Worm (Caenorhabditis elegans) whole organism, young adult: ENCODE data around the gene scl-21.
A peak's percentile ranks its signal among the peaks of the same experiment; 100 is the strongest.

ENCODE experiments used
- C06A6.2 ChIP-seq: fragments of 200-800 bp; sonication (Bioruptor generic); conservative IDR thresholded peaks from 2 replicates; pipeline ENCODE4 v1.3.6; 2022; ENCODE audit warnings: missing genetic modification characterization, missing compliant biosample characterization
- F10E7.11 ChIP-seq: sonication (generic microtip); optimal IDR thresholded peaks from 2 replicates; lab custom pipeline; 2017; ENCODE audit warnings: mild to moderate bottlenecking, missing genetic modification characterization, moderate library complexity, missing compliant biosample characterization
- F52B5.7 ChIP-seq: sonication (generic microtip); optimal IDR thresholded peaks from 2 replicates; lab custom pipeline; 2016; ENCODE audit warnings: mild to moderate bottlenecking, missing genetic modification characterization, missing compliant biosample characterization
- F55B11.4 ChIP-seq: sonication (generic microtip); optimal IDR thresholded peaks from 2 replicates; lab custom pipeline; 2016; ENCODE audit warnings: missing compliant biosample characterization, missing genetic modification characterization, borderline replicate concordance; ENCODE audit not compliant: insufficient read depth
- F57C9.4 ChIP-seq: sonication (generic microtip); optimal IDR thresholded peaks from 2 replicates; lab custom pipeline; 2017; ENCODE audit warnings: mild to moderate bottlenecking, missing genetic modification characterization, missing compliant biosample characterization
- K11D2.4 ChIP-seq: fragments of 200-800 bp; sonication (Bioruptor generic); IDR thresholded peaks from 2 replicates; pipeline ENCODE4 v1.3.6; 2022; ENCODE audit warnings: missing genetic modification reagents, missing genetic modification characterization, missing compliant biosample characterization
- K12H6.12 ChIP-seq: fragments of 200-800 bp; sonication (Bioruptor generic); optimal IDR thresholded peaks from 2 replicates; lab custom pipeline; 2018; ENCODE audit warnings: mild to moderate bottlenecking, missing genetic modification characterization, missing compliant biosample characterization
- Y53G8AR.9 ChIP-seq: fragments of 200-800 bp; sonication (Bioruptor generic); conservative IDR thresholded peaks from 2 replicates; pipeline ENCODE4 v1.3.6; 2022; ENCODE audit warnings: missing genetic modification reagents, missing genetic modification characterization, missing compliant biosample characterization
- Y56A3A.18 ChIP-seq: fragments of 200-800 bp; sonication (Bioruptor generic); IDR thresholded peaks from 2 replicates; pipeline ENCODE4 v1.3.6; 2022; ENCODE audit warnings: missing genetic modification reagents, missing genetic modification characterization, missing compliant biosample characterization
- akir-1 ChIP-seq: fragments of 200-800 bp; sonication (Bioruptor generic); optimal IDR thresholded peaks from 2 replicates; lab custom pipeline; 2018; ENCODE audit warnings: mild to moderate bottlenecking, missing genetic modification characterization, moderate library complexity, missing compliant biosample characterization
- ama-1 ChIP-seq, 3 experiments: fragments of 150-350 bp in 1 of 3; sonication (generic microtip) in 2 of 3; optimal IDR thresholded peaks; 2 replicates each; lab custom pipeline; 2014 to 2018; ENCODE audit warnings: missing biosample characterization in 2 of 3, missing genetic modification characterization in 2 of 3, missing genetic modification reagents in 2 of 3
- aptf-3 ChIP-seq: fragments of 200-800 bp; sonication (Bioruptor generic); IDR thresholded peaks from 2 replicates; pipeline ENCODE4 v1.3.6; 2022; ENCODE audit warnings: missing genetic modification characterization, missing compliant biosample characterization
- atf-7 ChIP-seq: sonication (generic microtip); optimal IDR thresholded peaks from 2 replicates; lab custom pipeline; 2017; ENCODE audit warnings: mild to moderate bottlenecking, missing genetic modification characterization, missing compliant biosample characterization
- athp-1 ChIP-seq: sonication (generic microtip); optimal IDR thresholded peaks from 2 replicates; lab custom pipeline; 2017; ENCODE audit warnings: mild to moderate bottlenecking, missing genetic modification characterization, missing compliant biosample characterization
- attf-6 ChIP-seq: fragments of 200-800 bp; sonication (Bioruptor generic); IDR thresholded peaks from 2 replicates; pipeline ENCODE4 v1.3.6; 2022; ENCODE audit warnings: missing genetic modification reagents, missing genetic modification characterization, missing compliant biosample characterization
- cebp-1 ChIP-seq, 2 experiments: fragments of 200-800 bp in 1 of 2; sonication (Bioruptor generic) in 1 of 2; sonication (generic microtip) in 1 of 2; IDR thresholded peaks in 1 of 2; optimal IDR thresholded peaks in 1 of 2; 2 replicates each; pipeline versions ENCODE4 v1.3.6 to Lab custom; 2017 to 2022; ENCODE audit warnings: missing compliant biosample characterization in 2 of 2, missing genetic modification characterization in 2 of 2, mild to moderate bottlenecking in 1 of 2, missing genetic modification reagents in 1 of 2, moderate library complexity in 1 of 2
- ceh-100 ChIP-seq: fragments of 200-800 bp; sonication (Bioruptor generic); IDR thresholded peaks from 2 replicates; pipeline ENCODE4 v1.3.6; 2022; ENCODE audit warnings: missing genetic modification reagents, missing genetic modification characterization, missing compliant biosample characterization
- chd-7 ChIP-seq: sonication (generic microtip); optimal IDR thresholded peaks from 2 replicates; lab custom pipeline; 2016; ENCODE audit warnings: mild to moderate bottlenecking, missing genetic modification characterization, moderate library complexity, missing compliant biosample characterization
- dox-1 ChIP-seq: fragments of 200-800 bp; sonication (Bioruptor generic); IDR thresholded peaks from 2 replicates; pipeline ENCODE4 v1.3.6; 2022; ENCODE audit warnings: missing genetic modification reagents, missing genetic modification characterization, missing compliant biosample characterization
- dpff-1 ChIP-seq: sonication (generic microtip); optimal IDR thresholded peaks from 2 replicates; lab custom pipeline; 2017; ENCODE audit warnings: mild to moderate bottlenecking, missing genetic modification characterization, missing compliant biosample characterization
- efl-1 ChIP-seq: fragments of 150-350 bp; optimal IDR thresholded peaks from 2 replicates; lab custom pipeline; 2014; ENCODE audit warnings: missing biosample characterization, missing genetic modification reagents, missing genetic modification characterization
- ets-4 ChIP-seq: fragments of 200-800 bp; sonication (Bioruptor generic); optimal IDR thresholded peaks from 2 replicates; lab custom pipeline; 2018; ENCODE audit warnings: mild to moderate bottlenecking, missing genetic modification characterization, missing compliant biosample characterization
- gei-17 ChIP-seq: fragments of 200-800 bp; sonication (Bioruptor generic); optimal IDR thresholded peaks from 2 replicates; lab custom pipeline; 2018; ENCODE audit warnings: mild to moderate bottlenecking, missing genetic modification characterization, missing compliant biosample characterization
- hmg-1.2 ChIP-seq: fragments of 200-800 bp; sonication (Bioruptor generic); IDR thresholded peaks from 2 replicates; pipeline ENCODE4 v1.3.6; 2022; ENCODE audit warnings: missing genetic modification reagents, missing genetic modification characterization, missing compliant biosample characterization
- let-607 ChIP-seq, 2 experiments: fragments of 200-800 bp in 1 of 2; sonication (Bioruptor generic) in 1 of 2; sonication (generic microtip) in 1 of 2; optimal IDR thresholded peaks; 2 replicates each; lab custom pipeline; 2016 to 2018; ENCODE audit warnings: mild to moderate bottlenecking in 2 of 2, missing compliant biosample characterization in 2 of 2, missing genetic modification characterization in 2 of 2, moderate library complexity in 2 of 2, missing genotype in 1 of 2
- lin-26 ChIP-seq: fragments of 200-800 bp; sonication (Bioruptor generic); IDR thresholded peaks from 2 replicates; pipeline ENCODE4 v1.3.6; 2022; ENCODE audit warnings: missing genetic modification reagents, missing genetic modification characterization, missing compliant biosample characterization
- lin-35 ChIP-seq, 3 experiments: fragments of 150-350 bp in 2 of 3; sonication (generic microtip) in 1 of 3; optimal IDR thresholded peaks; 2 replicates each; lab custom pipeline; 2014 to 2018; ENCODE audit warnings: missing biosample characterization in 3 of 3, missing genetic modification characterization in 3 of 3, missing genetic modification reagents in 3 of 3
- lin-40 ChIP-seq: sonication (generic microtip); optimal IDR thresholded peaks from 2 replicates; lab custom pipeline; 2016; ENCODE audit warnings: missing genetic modification characterization, mild to moderate bottlenecking, missing compliant biosample characterization, missing genotype, missing genetic modification reagents
- lin-54 ChIP-seq: fragments of 200-800 bp; sonication (Bioruptor generic); optimal IDR thresholded peaks from 2 replicates; lab custom pipeline; 2018; ENCODE audit warnings: mild to moderate bottlenecking, missing genetic modification characterization, missing compliant biosample characterization
- madf-3 ChIP-seq: fragments of 200-800 bp; sonication (Bioruptor generic); IDR thresholded peaks from 2 replicates; pipeline ENCODE4 v1.3.6; 2022; ENCODE audit warnings: missing genetic modification reagents, missing genetic modification characterization, missing compliant biosample characterization
- madf-6 ChIP-seq: fragments of 200-800 bp; sonication (Bioruptor generic); IDR thresholded peaks from 2 replicates; pipeline ENCODE4 v1.3.6; 2022; ENCODE audit warnings: missing genetic modification reagents, missing genetic modification characterization, missing compliant biosample characterization
- nfya-2 ChIP-seq: fragments of 200-800 bp; sonication (Bioruptor generic); IDR thresholded peaks from 2 replicates; pipeline ENCODE4 v1.3.6; 2022; ENCODE audit warnings: missing genetic modification reagents, missing genetic modification characterization, missing compliant biosample characterization
- nfyb-1 ChIP-seq: fragments of 200-800 bp; sonication (Bioruptor generic); IDR thresholded peaks from 2 replicates; pipeline ENCODE4 v1.3.6; 2022; ENCODE audit warnings: missing genetic modification reagents, missing genetic modification characterization, missing compliant biosample characterization
- nhr-179 ChIP-seq: sonication (generic microtip); optimal IDR thresholded peaks from 2 replicates; lab custom pipeline; 2016; ENCODE audit warnings: mild to moderate bottlenecking, missing genetic modification characterization, missing compliant biosample characterization
- nhr-90 ChIP-seq: sonication (generic microtip); optimal IDR thresholded peaks from 2 replicates; lab custom pipeline; 2016; ENCODE audit warnings: missing genotype, mild to moderate bottlenecking, missing genetic modification characterization, missing compliant biosample characterization
- pbrm-1 ChIP-seq: fragments of 200-800 bp; sonication (Bioruptor generic); IDR thresholded peaks from 2 replicates; pipeline ENCODE4 v1.3.6; 2022; ENCODE audit warnings: missing genetic modification reagents, missing genetic modification characterization, missing compliant biosample characterization
- pha-4 ChIP-seq: fragments of 150-350 bp; sonication (generic microtip); optimal IDR thresholded peaks from 2 replicates; lab custom pipeline; 2014; ENCODE audit warnings: missing biosample characterization, missing genetic modification reagents, missing genetic modification characterization
- repo-1 ChIP-seq: sonication (generic microtip); optimal IDR thresholded peaks from 2 replicates; lab custom pipeline; 2017; ENCODE audit warnings: mild to moderate bottlenecking, missing genetic modification characterization, missing compliant biosample characterization
- sdz-38 ChIP-seq: sonication (generic microtip); optimal IDR thresholded peaks from 2 replicates; lab custom pipeline; 2016; ENCODE audit warnings: missing genotype, missing genetic modification characterization, missing compliant biosample characterization
- snpc-1.1 ChIP-seq: sonication (generic microtip); optimal IDR thresholded peaks from 2 replicates; lab custom pipeline; 2017; ENCODE audit warnings: missing genetic modification characterization, mild to moderate bottlenecking, missing compliant biosample characterization, antibody characterized with exemption, moderate library complexity, missing genotype, missing genetic modification reagents; ENCODE audit not compliant: insufficient read depth
- snpc-4 ChIP-seq, 5 experiments: fragments of 150-350 bp in 1 of 5; sonication (generic microtip) in 4 of 5; optimal IDR thresholded peaks; 2 replicates each; lab custom pipeline; 2014 to 2018; ENCODE audit warnings: missing genetic modification characterization in 5 of 5, missing biosample characterization in 3 of 5, antibody characterized with exemption in 2 of 5, mild to moderate bottlenecking in 2 of 5, missing compliant biosample characterization in 2 of 5, missing genotype in 2 of 5, moderate library complexity in 2 of 5, missing genetic modification reagents in 1 of 5
- sptf-2 ChIP-seq: fragments of 200-800 bp; sonication (Bioruptor generic); optimal IDR thresholded peaks from 2 replicates; lab custom pipeline; 2018; ENCODE audit warnings: mild to moderate bottlenecking, missing genetic modification characterization, missing compliant biosample characterization
- tbp1 ChIP-seq: fragments of 200-800 bp; sonication (Bioruptor generic); optimal IDR thresholded peaks from 2 replicates; lab custom pipeline; 2018; ENCODE audit warnings: mild to moderate bottlenecking, missing genetic modification characterization, missing compliant biosample characterization
- unc-130 ChIP-seq: sonication (generic microtip); optimal IDR thresholded peaks from 2 replicates; lab custom pipeline; 2016; ENCODE audit warnings: missing genetic modification reagents, missing genetic modification characterization, missing compliant biosample characterization
- zim-3 ChIP-seq: sonication (generic microtip); optimal IDR thresholded peaks from 2 replicates; lab custom pipeline; 2017; ENCODE audit warnings: mild to moderate bottlenecking, missing genetic modification characterization, moderate library complexity, missing compliant biosample characterization
- ztf-26 ChIP-seq: sonication (generic microtip); optimal IDR thresholded peaks from 2 replicates; lab custom pipeline; 2017; ENCODE audit warnings: missing genetic modification characterization, missing compliant biosample characterization

The scl-21 gene

DNA sequence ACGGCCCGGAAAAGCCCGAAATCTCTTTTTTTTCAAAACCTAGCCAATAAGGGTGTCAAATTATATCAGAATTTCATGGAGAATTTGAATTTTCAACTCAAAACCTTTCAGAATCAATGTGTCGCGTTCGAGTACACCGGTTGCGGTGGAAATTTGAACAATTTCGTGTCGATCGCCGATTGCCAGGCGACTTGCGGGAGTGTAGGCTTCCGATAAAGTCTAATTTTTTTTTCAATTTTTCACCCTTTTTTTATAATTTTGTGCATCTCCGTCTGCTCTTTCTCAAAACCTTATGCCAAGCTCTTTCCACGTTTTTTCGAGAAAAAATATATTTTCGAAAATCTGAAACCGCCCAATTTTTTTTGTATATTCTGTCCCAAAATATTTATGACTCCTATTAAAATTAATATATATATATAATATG lies 24.0 kb upstream of the scl-21 start:
- peak; percentile 90 for TF ChIP-seq zim-3 (tag; lab: Kevin White, UChicago)
- peak; percentile 58 for TF ChIP-seq madf-6 (GFP tag; lab: Robert Waterston, UW)
- TF ChIP-seq nhr-90 = no peak
- TF ChIP-seq dpff-1 (tag; lab: Kevin White, UChicago) = peak; percentile 5
- TF ChIP-seq nhr-179 (tag; lab: Kevin White, UChicago) = no peak
- peak; percentile 39 for TF ChIP-seq gei-17 (GFP tag; lab: Kevin White, UChicago)
- TF ChIP-seq ets-4 (GFP tag; lab: Kevin White, UChicago) = no peak
- peak; percentile 37 for TF ChIP-seq ama-1 (optimal IDR thresholded peaks at IDR 0.05; lab: Kevin White, UChicago)
- no peak for TF ChIP-seq ama-1 (GFP tag; optimal IDR thresholded peaks at IDR 0.05; lab: Kevin White, UChicago)
- TF ChIP-seq atf-7 (tag; lab: Kevin White, UChicago) = peak; percentile 57
- TF ChIP-seq pha-4 (tag; lab: Kevin White, UChicago) = no peak
- peak; percentile 75 for TF ChIP-seq repo-1 (tag; lab: Kevin White, UChicago)
- TF ChIP-seq snpc-4 (GFP tag; optimal IDR thresholded peaks at IDR 0.05; lab: Kevin White, UChicago) = no peak
- TF ChIP-seq snpc-4 (tag; optimal IDR thresholded peaks at IDR 0.05; lab: Kevin White, UChicago) = peak in 2 of 4 experiments; percentile 25 to 36
- peak; percentile 32; the same call in 1 of the 2 replicates for TF ChIP-seq C06A6.2 (GFP tag; lab: Robert Waterston, UW)
- no peak for TF ChIP-seq sdz-38 (tag; lab: Kevin White, UChicago)
- TF ChIP-seq F52B5.7 (tag; lab: Kevin White, UChicago) = peak; percentile 7
- TF ChIP-seq K12H6.12 (tag; lab: Kevin White, UChicago) = peak; percentile 10
- peak in 1 of 2 experiments; percentile 1 for TF ChIP-seq let-607 (tag; optimal IDR thresholded peaks at IDR 0.05; lab: Kevin White, UChicago)
- 0 out of 2 replicates have a peak, but pooled peaks have one; percentile 27 for TF ChIP-seq Y56A3A.18 (GFP tag; lab: Robert Waterston, UW)
- peak; percentile 88 for TF ChIP-seq ztf-26
- peak; percentile 65 for TF ChIP-seq lin-40 (tag; lab: Kevin White, UChicago)
- TF ChIP-seq dox-1 = peak; percentile 37; the same call in 1 of the 2 replicates
- TF ChIP-seq lin-26 (GFP tag; lab: Robert Waterston, UW) = peak; percentile 69; the same call in 1 of the 2 replicates
- TF ChIP-seq snpc-1.1 (tag; lab: Kevin White, UChicago) = no peak
- TF ChIP-seq hmg-1.2 (GFP tag; lab: Robert Waterston, UW) = peak; percentile 28; the same call in 1 of the 2 replicates
- TF ChIP-seq nfyb-1 (GFP tag; lab: Robert Waterston, UW) = peak; percentile 78
- TF ChIP-seq nfya-2 (GFP tag; lab: Robert Waterston, UW) = no peak
- no peak for TF ChIP-seq tbp1
- no peak for TF ChIP-seq sptf-2 (GFP tag; lab: Kevin White, UChicago)
- no peak for TF ChIP-seq F55B11.4
- 0 out of 2 replicates have a peak, but pooled peaks have one; percentile 61 for TF ChIP-seq Y53G8AR.9 (GFP tag; lab: Robert Waterston, UW)
- TF ChIP-seq madf-3 (GFP tag; lab: Robert Waterston, UW) = 0 out of 2 replicates have a peak, but pooled peaks have one; percentile 29
- TF ChIP-seq ceh-100 (GFP tag; lab: Robert Waterston, UW) = peak; percentile 36
- TF ChIP-seq attf-6 (GFP tag; lab: Robert Waterston, UW) = no peak
- TF ChIP-seq unc-130 = no peak
- TF ChIP-seq lin-35 (GFP tag; optimal IDR thresholded peaks at IDR 0.05; lab: Kevin White, UChicago) = peak in 1 of 3 experiments; percentile 45
- TF ChIP-seq K11D2.4 = peak; percentile 51; the same call in 1 of the 2 replicates
- peak; percentile 13 for TF ChIP-seq athp-1
- 0 out of 2 replicates have a peak, but pooled peaks have one; percentile 24 for TF ChIP-seq pbrm-1 (GFP tag; lab: Robert Waterston, UW)
- TF ChIP-seq F10E7.11 (tag; lab: Kevin White, UChicago) = peak; percentile 27
- TF ChIP-seq F57C9.4 (tag; lab: Kevin White, UChicago) = peak; percentile 36
- TF ChIP-seq aptf-3 (GFP tag; lab: Robert Waterston, UW) = 0 out of 2 replicates have a peak, but pooled peaks have one; percentile 67
- TF ChIP-seq lin-54 = peak; percentile 33
- no peak for TF ChIP-seq efl-1 (GFP tag; lab: Kevin White, UChicago)
- peak; percentile 43 for TF ChIP-seq chd-7 (tag; lab: Kevin White, UChicago)
- no peak for TF ChIP-seq akir-1 (GFP tag; lab: Kevin White, UChicago)
- TF ChIP-seq cebp-1 (GFP tag; IDR thresholded peaks at IDR 0.05; lab: Robert Waterston, UW) = no peak
- peak; percentile 53 for TF ChIP-seq cebp-1 (tag; optimal IDR thresholded peaks at IDR 0.05; lab: Kevin White, UChicago)
